Fruit fly (Drosophila melanogaster) whole organism, pupa: ENCODE measurements around the gene CG6830.
A peak's percentile ranks its signal among the peaks of the same experiment; 100 is the strongest.

Experiments used
- CG10348 ChIP-seq: fragments of 200-800 bp; sonication (Bioruptor generic); IDR thresholded peaks from 2 replicates; pipeline ENCODE4 v1.3.6; 2022; ENCODE audit warnings: missing biosample characterization, missing genetic modification characterization
- CG12605 ChIP-seq: fragments of 200-800 bp; sonication (Bioruptor generic); IDR thresholded peaks from 2 replicates; pipeline ENCODE4 v1.3.6; 2022; ENCODE audit warnings: missing biosample characterization, missing genetic modification characterization
- CG13204 ChIP-seq: fragments of 200-800 bp; sonication (Bioruptor generic); optimal IDR thresholded peaks from 2 replicates; lab custom pipeline; 2018; ENCODE audit warnings: missing biosample characterization, mild to moderate bottlenecking, missing genetic modification characterization, moderate library complexity
- CG14655 ChIP-seq: fragments of 200-800 bp; sonication (Bioruptor generic); optimal IDR thresholded peaks from 3 replicates; lab custom pipeline; 2017; ENCODE audit warnings: mild to moderate bottlenecking, missing biosample characterization, missing genetic modification reagents, missing genetic modification characterization
- CG15710 ChIP-seq: fragments of 200-800 bp; sonication (Bioruptor generic); optimal IDR thresholded peaks from 2 replicates; lab custom pipeline; 2018; ENCODE audit warnings: missing biosample characterization, mild to moderate bottlenecking, missing genetic modification characterization, moderate library complexity
- CG17806 ChIP-seq: fragments of 200-800 bp; sonication (Bioruptor generic); optimal IDR thresholded peaks from 2 replicates; lab custom pipeline; 2018; ENCODE audit warnings: missing biosample characterization, mild to moderate bottlenecking, missing genetic modification characterization, moderate library complexity
- CG32121 ChIP-seq: fragments of 200-800 bp; sonication (Bioruptor generic); IDR thresholded peaks from 2 replicates; pipeline ENCODE4 v1.3.6; 2022; ENCODE audit warnings: missing biosample characterization, missing genetic modification characterization
- CG34367 ChIP-seq: fragments of 200-800 bp; sonication (Bioruptor generic); optimal IDR thresholded peaks from 2 replicates; lab custom pipeline; 2018; ENCODE audit warnings: missing biosample characterization, mild to moderate bottlenecking, missing genetic modification characterization
- CG4496 ChIP-seq: fragments of 200-800 bp; sonication (Bioruptor generic); IDR thresholded peaks from 3 replicates; pipeline ENCODE4 v1.3.6; 2022; ENCODE audit warnings: missing biosample characterization, missing genetic modification characterization
- CG8159 ChIP-seq: fragments of 200-800 bp; sonication (Bioruptor generic); optimal IDR thresholded peaks from 3 replicates; lab custom pipeline; 2018; ENCODE audit warnings: missing biosample characterization, mild to moderate bottlenecking, missing genetic modification characterization, moderate library complexity
- CG8301 ChIP-seq: fragments of 200-800 bp; sonication (Bioruptor generic); optimal IDR thresholded peaks from 2 replicates; lab custom pipeline; 2018; ENCODE audit warnings: missing biosample characterization, mild to moderate bottlenecking, missing genetic modification characterization
- CG9948 ChIP-seq: fragments of 200-800 bp; sonication (Bioruptor generic); optimal IDR thresholded peaks from 2 replicates; lab custom pipeline; 2018; ENCODE audit warnings: missing biosample characterization, mild to moderate bottlenecking, missing genetic modification characterization, moderate library complexity
- D1 ChIP-seq: fragments of 200-800 bp; sonication (Bioruptor generic); optimal IDR thresholded peaks from 2 replicates; lab custom pipeline; 2018; ENCODE audit warnings: missing biosample characterization, mild to moderate bottlenecking, missing genetic modification characterization, moderate library complexity
- EcR ChIP-seq: fragments of 200-800 bp; sonication (Bioruptor generic); optimal IDR thresholded peaks from 3 replicates; lab custom pipeline; 2019; ENCODE audit warnings: missing biosample characterization, missing genetic modification characterization, mild to moderate bottlenecking, moderate library complexity, missing genetic modification reagents
- Ets98B ChIP-seq: fragments of 200-800 bp; sonication (Bioruptor generic); IDR thresholded peaks from 2 replicates; pipeline ENCODE4 v1.3.6; 2022; ENCODE audit warnings: missing biosample characterization, missing genetic modification characterization
- Pif1A ChIP-seq: fragments of 200-800 bp; sonication (Bioruptor generic); optimal IDR thresholded peaks from 3 replicates; lab custom pipeline; 2016; ENCODE audit warnings: missing biosample characterization, missing genetic modification characterization
- Pif1B ChIP-seq: fragments of 200-800 bp; sonication (Bioruptor generic); optimal IDR thresholded peaks from 3 replicates; lab custom pipeline; 2016; ENCODE audit warnings: missing biosample characterization, missing genetic modification characterization
- Snoo ChIP-seq: fragments of 200-800 bp; sonication (Bioruptor generic); optimal IDR thresholded peaks from 3 replicates; lab custom pipeline; 2017; ENCODE audit warnings: missing biosample characterization, mild to moderate bottlenecking, missing genetic modification characterization, inconsistent platforms
- fd96Ca ChIP-seq: fragments of 200-800 bp; sonication (Bioruptor generic); IDR thresholded peaks from 3 replicates; pipeline ENCODE4 v1.3.6; 2022; ENCODE audit warnings: missing biosample characterization, missing genetic modification characterization
- gl ChIP-seq: fragments of 200-800 bp; sonication (Bioruptor generic); optimal IDR thresholded peaks from 2 replicates; lab custom pipeline; 2018; ENCODE audit warnings: missing biosample characterization, mild to moderate bottlenecking, missing genetic modification characterization
- rn ChIP-seq: fragments of 200-800 bp; sonication (Bioruptor generic); IDR thresholded peaks from 2 replicates; pipeline ENCODE4 v1.3.6; 2022; ENCODE audit warnings: missing biosample characterization, missing genetic modification characterization

CG6830 gene

DNA sequence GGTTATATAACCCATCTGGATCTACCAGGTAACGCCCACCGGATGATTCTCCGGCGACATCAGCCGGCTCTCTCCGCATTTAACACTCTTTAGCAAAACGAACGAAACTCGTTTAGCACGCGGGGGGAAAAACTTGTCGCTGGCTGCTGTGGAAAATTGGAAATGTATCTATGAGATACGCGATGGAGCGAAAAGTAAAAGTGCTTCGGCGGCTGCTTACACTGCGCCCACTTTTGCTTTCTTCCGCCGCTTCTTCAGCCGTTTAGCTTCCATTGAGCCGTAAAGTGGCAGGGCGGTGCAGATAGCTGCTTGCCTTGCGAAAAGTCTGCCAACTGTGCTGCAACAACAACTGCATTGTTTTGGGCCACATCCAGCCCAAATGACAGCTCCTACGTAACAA is 23.0 kb downstream of the CG6830 start:
- peak; percentile 36 for TF ChIP-seq CG14655 (GFP tag; lab: Kevin White, UChicago)
- TF ChIP-seq CG8301 (tag; lab: Kevin White, UChicago) = peak; percentile 32
- TF ChIP-seq fd96Ca (GFP tag; lab: Robert Waterston, UW) = peak; percentile 14; the same call in 1 of the 3 replicates
- no peak for TF ChIP-seq Pif1A

DNA sequence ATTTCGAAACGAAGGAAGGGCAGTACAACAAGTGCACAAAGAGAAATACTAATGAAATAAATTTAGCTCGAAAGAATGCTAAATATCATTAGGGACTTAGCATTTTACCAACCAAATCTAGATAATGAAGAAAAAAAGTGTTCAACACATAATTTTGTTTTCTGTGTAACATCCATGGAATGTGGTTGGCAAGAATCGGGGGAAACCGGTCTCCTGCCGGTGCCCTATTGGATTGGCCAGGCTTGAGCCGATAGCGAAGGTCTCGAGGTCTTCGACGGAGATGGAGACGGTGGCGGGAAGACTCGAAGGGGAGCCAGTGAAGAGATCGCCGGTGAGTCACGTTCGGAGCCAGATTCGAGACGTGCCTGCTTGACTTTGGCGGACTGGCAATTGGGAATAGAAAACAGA is 26.4 kb downstream of the CG6830 start:
- peak; percentile 85 for TF ChIP-seq CG15710
- TF ChIP-seq fd96Ca (GFP tag; lab: Robert Waterston, UW) = peak; percentile 62; the same call in 1 of the 3 replicates
- peak; percentile 41; the same call in 1 of the 2 replicates for TF ChIP-seq rn
- TF ChIP-seq D1 (tag; lab: Kevin White, UChicago) = peak; percentile 25
- peak; percentile 74 for TF ChIP-seq CG13204 (GFP tag; lab: Kevin White, UChicago)
- peak; percentile 81 for TF ChIP-seq CG34367 (tag; lab: Kevin White, UChicago)
- peak; percentile 78 for TF ChIP-seq Snoo (tag; lab: Kevin White, UChicago)
- TF ChIP-seq gl (tag; lab: Kevin White, UChicago) = peak; percentile 76
- peak; percentile 56; the same call in 1 of the 2 replicates for TF ChIP-seq CG12605 (GFP tag; lab: Robert Waterston, UW)
- peak; percentile 83 for TF ChIP-seq Pif1A
- TF ChIP-seq EcR (GFP tag; lab: Kevin White, UChicago) = peak; percentile 81
- TF ChIP-seq CG17806 (tag; lab: Kevin White, UChicago) = peak; percentile 87
- TF ChIP-seq CG32121 (GFP tag; lab: Robert Waterston, UW) = peak; percentile 76
- no peak for TF ChIP-seq CG10348 (GFP tag; lab: Robert Waterston, UW)
- peak; percentile 90 for TF ChIP-seq CG4496
- peak; percentile 74 for TF ChIP-seq Ets98B (GFP tag; lab: Robert Waterston, UW)
- peak; percentile 87 for TF ChIP-seq CG8159 (tag; lab: Kevin White, UChicago)
- peak; percentile 83 for TF ChIP-seq CG9948 (tag; lab: Kevin White, UChicago)
- peak; percentile 78 for TF ChIP-seq CG8301 (tag; lab: Kevin White, UChicago)
- peak; percentile 86 for TF ChIP-seq Pif1B (GFP tag; lab: Kevin White, UChicago)
- TF ChIP-seq CG14655 (GFP tag; lab: Kevin White, UChicago) = peak; percentile 80

DNA sequence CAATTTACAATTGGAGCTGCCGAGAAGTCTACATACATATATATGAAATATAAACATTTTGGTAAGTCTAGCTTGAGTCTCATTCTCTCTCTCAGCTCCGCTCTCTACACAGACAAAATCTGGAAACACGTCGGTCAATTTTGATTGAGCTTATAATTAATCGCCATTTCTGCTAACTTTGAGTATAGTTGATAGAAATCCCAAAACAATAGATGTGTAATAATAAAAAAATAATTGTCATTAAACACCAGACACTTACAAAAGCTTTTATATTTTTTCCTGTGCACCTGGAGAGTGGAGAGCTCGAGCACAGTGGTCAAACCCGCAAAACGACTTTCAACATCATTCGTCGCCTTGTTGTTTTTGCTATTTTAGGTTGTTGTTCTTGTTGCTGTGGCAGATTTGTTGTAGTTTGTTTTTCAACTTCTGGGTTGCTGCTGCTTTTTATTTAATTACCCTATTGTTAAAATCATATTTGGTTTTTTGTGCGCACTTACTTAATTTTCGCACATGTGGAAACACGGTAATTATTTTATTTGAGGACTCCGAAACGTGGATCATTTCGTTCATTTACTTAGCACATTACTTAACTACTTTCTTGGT is 27.4 kb downstream of the CG6830 start:
- peak; percentile 94 for TF ChIP-seq CG10348 (GFP tag; lab: Robert Waterston, UW)
- peak; percentile 60 for TF ChIP-seq EcR (GFP tag; lab: Kevin White, UChicago)
- peak; percentile 99 for TF ChIP-seq CG15710
- peak; percentile 99 for TF ChIP-seq CG32121 (GFP tag; lab: Robert Waterston, UW)
- peak; percentile 97 for TF ChIP-seq rn
- peak; percentile 99 for TF ChIP-seq CG9948 (tag; lab: Kevin White, UChicago)
- TF ChIP-seq gl (tag; lab: Kevin White, UChicago) = peak; percentile 98
- TF ChIP-seq D1 (tag; lab: Kevin White, UChicago) = peak; percentile 97
- TF ChIP-seq CG14655 (GFP tag; lab: Kevin White, UChicago) = peak; percentile 99
- TF ChIP-seq Ets98B (GFP tag; lab: Robert Waterston, UW) = peak; percentile 99
- peak; percentile 99 for TF ChIP-seq CG8301 (tag; lab: Kevin White, UChicago)
- peak; percentile 98 for TF ChIP-seq Snoo (tag; lab: Kevin White, UChicago)
- TF ChIP-seq CG17806 (tag; lab: Kevin White, UChicago) = peak; percentile 99
- TF ChIP-seq CG4496 = peak; percentile 99
- peak; percentile 99 for TF ChIP-seq CG8159 (tag; lab: Kevin White, UChicago)
- TF ChIP-seq fd96Ca (GFP tag; lab: Robert Waterston, UW) = peak; percentile 99
- TF ChIP-seq Pif1A = peak; percentile 99
- TF ChIP-seq Pif1B (GFP tag; lab: Kevin White, UChicago) = peak; percentile 100
- TF ChIP-seq CG13204 (GFP tag; lab: Kevin White, UChicago) = peak; percentile 96
- peak; percentile 99 for TF ChIP-seq CG12605 (GFP tag; lab: Robert Waterston, UW)
- TF ChIP-seq CG34367 (tag; lab: Kevin White, UChicago) = peak; percentile 99

DNA sequence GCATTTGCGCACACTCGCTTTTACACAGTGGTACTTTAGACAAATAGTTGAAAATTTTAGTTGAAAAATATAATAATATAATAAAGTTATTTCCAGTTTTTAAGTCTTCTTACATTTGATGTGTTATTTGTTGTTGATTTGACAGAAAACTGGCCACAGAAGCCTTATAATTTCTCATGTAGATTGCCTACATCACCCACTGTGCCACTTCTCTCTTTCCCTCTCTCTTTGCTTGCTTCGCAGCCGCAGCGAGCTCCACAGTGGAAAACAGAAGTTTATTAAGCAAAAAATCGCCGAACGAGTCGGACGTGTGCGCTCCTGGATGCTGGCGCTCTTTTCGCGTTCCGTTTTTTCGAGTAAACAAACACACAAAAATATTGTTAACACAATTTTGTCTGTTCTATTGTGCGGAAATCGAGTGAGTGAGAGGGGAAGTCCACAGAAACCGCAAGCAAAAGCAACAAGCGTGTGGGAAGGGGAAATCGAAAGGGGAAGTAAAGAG is 28.2 kb downstream of the CG6830 start, which contains the start of gene CG42327:
Gene CG42327 (plus strand): TSS at position 277 of the 502 bp plus-strand sequence.
- TF ChIP-seq Pif1B (GFP tag; lab: Kevin White, UChicago) (peak; percentile 97), CG10348 (GFP tag; lab: Robert Waterston, UW) (peak; percentile 63), CG13204 (GFP tag; lab: Kevin White, UChicago) (peak; percentile 70), D1 (tag; lab: Kevin White, UChicago) (peak; percentile 88), CG32121 (GFP tag; lab: Robert Waterston, UW) (peak; percentile 98), Snoo (tag; lab: Kevin White, UChicago) (peak; percentile 93), CG34367 (tag; lab: Kevin White, UChicago) (peak; percentile 91), CG9948 (tag; lab: Kevin White, UChicago) (peak; percentile 92), EcR (GFP tag; lab: Kevin White, UChicago) (peak; percentile 11), Pif1A (peak; percentile 95), rn (peak; percentile 89), CG12605 (GFP tag; lab: Robert Waterston, UW) (peak; percentile 97), CG15710 (peak; percentile 85), CG17806 (tag; lab: Kevin White, UChicago) (peak; percentile 95), CG4496 (peak; percentile 98), Ets98B (GFP tag; lab: Robert Waterston, UW) (peak; percentile 98), CG8159 (tag; lab: Kevin White, UChicago) (peak; percentile 91), CG8301 (tag; lab: Kevin White, UChicago) (peak; percentile 96), fd96Ca (GFP tag; lab: Robert Waterston, UW) (peak; percentile 97), CG14655 (GFP tag; lab: Kevin White, UChicago) (peak; percentile 97), gl (tag; lab: Kevin White, UChicago) (peak; percentile 80)
